Worm (Caenorhabditis elegans) whole organism, young adult: ENCODE data around the gene msp-152.
"Not testable (repeated sequence)": the region's sequence is repeated elsewhere in the genome, so short reads cannot be mapped to it uniquely, and the experiment has no call there.

Experiments used
- B0261.1 ChIP-seq: sonication (generic microtip); optimal IDR thresholded peaks from 2 replicates; lab custom pipeline; 2016; ENCODE audit warnings: mild to moderate bottlenecking, missing genetic modification characterization, moderate library complexity, missing compliant biosample characterization
- F37B4.10 ChIP-seq: fragments of 200-800 bp; sonication (Bioruptor generic); IDR thresholded peaks from 2 replicates; pipeline ENCODE4 v1.3.6; 2022; ENCODE audit warnings: missing genetic modification characterization, missing compliant biosample characterization
- K11D2.4 ChIP-seq: fragments of 200-800 bp; sonication (Bioruptor generic); IDR thresholded peaks from 2 replicates; pipeline ENCODE4 v1.3.6; 2022; ENCODE audit warnings: missing genetic modification reagents, missing genetic modification characterization, missing compliant biosample characterization
- Y53G8AR.9 ChIP-seq: fragments of 200-800 bp; sonication (Bioruptor generic); conservative IDR thresholded peaks from 2 replicates; pipeline ENCODE4 v1.3.6; 2022; ENCODE audit warnings: missing genetic modification reagents, missing genetic modification characterization, missing compliant biosample characterization
- Y67H2A.10 ChIP-seq: fragments of 200-800 bp; sonication (Bioruptor generic); conservative IDR thresholded peaks from 2 replicates; pipeline ENCODE4 v1.3.6; 2022; ENCODE audit warnings: missing genetic modification reagents, missing genetic modification characterization, missing compliant biosample characterization
- aptf-2 ChIP-seq: fragments of 200-800 bp; sonication (Bioruptor generic); conservative IDR thresholded peaks from 2 replicates; pipeline ENCODE4 v1.3.6; 2022; ENCODE audit warnings: missing genetic modification reagents, missing genetic modification characterization, missing compliant biosample characterization
- cebp-2 ChIP-seq: fragments of 200-800 bp; sonication (Bioruptor generic); IDR thresholded peaks from 2 replicates; pipeline ENCODE4 v1.3.6; 2022; ENCODE audit warnings: missing genetic modification characterization, missing compliant biosample characterization
- ceh-40 ChIP-seq: fragments of 200-800 bp; sonication (Bioruptor generic); IDR thresholded peaks from 2 replicates; pipeline ENCODE4 v1.3.6; 2022; ENCODE audit warnings: missing genetic modification characterization, missing compliant biosample characterization
- egrh-3 ChIP-seq: fragments of 200-800 bp; sonication (Bioruptor generic); IDR thresholded peaks from 2 replicates; pipeline ENCODE4 v1.3.6; 2022; ENCODE audit warnings: missing genetic modification reagents, missing genetic modification characterization, missing compliant biosample characterization
- lir-1 ChIP-seq: fragments of 200-800 bp; sonication (Bioruptor generic); conservative IDR thresholded peaks from 2 replicates; pipeline ENCODE4 v1.3.6; 2022; ENCODE audit warnings: missing genetic modification reagents, missing genetic modification characterization, missing compliant biosample characterization
- nhr-27 ChIP-seq: fragments of 200-800 bp; sonication (Bioruptor generic); optimal IDR thresholded peaks from 2 replicates; lab custom pipeline; 2018; ENCODE audit warnings: mild to moderate bottlenecking, missing genetic modification characterization, moderate library complexity, missing compliant biosample characterization
- pha-4 ChIP-seq: fragments of 150-350 bp; sonication (generic microtip); optimal IDR thresholded peaks from 2 replicates; lab custom pipeline; 2014; ENCODE audit warnings: missing biosample characterization, missing genetic modification reagents, missing genetic modification characterization
- rcor-1 ChIP-seq: fragments of 200-800 bp; sonication (Bioruptor generic); IDR thresholded peaks from 2 replicates; pipeline ENCODE4 v1.3.6; 2022; ENCODE audit warnings: missing genetic modification reagents, missing genetic modification characterization, missing compliant biosample characterization
- sdz-38 ChIP-seq: sonication (generic microtip); optimal IDR thresholded peaks from 2 replicates; lab custom pipeline; 2016; ENCODE audit warnings: missing genotype, missing genetic modification characterization, missing compliant biosample characterization

- TF ChIP-seq pha-4; cebp-2 (GFP tag; lab: Robert Waterston, UW); egrh-3 (GFP tag; lab: Robert Waterston, UW); sdz-38; Y53G8AR.9 (GFP tag; lab: Robert Waterston, UW); F37B4.10 (GFP tag; lab: Robert Waterston, UW); rcor-1 (GFP tag; lab: Robert Waterston, UW); B0261.1 (tag; lab: Kevin White, UChicago); ceh-40 (GFP tag; lab: Robert Waterston, UW); aptf-2 (GFP tag; lab: Robert Waterston, UW); K11D2.4; nhr-27 (tag; lab: Kevin White, UChicago); Y67H2A.10; lir-1: not testable (repeated sequence)
These were observed 34.3 kb upstream of the msp-152 start, which contains the start of gene msp-32 for ce11 chrII:4898529-4898928.
